Worm (Caenorhabditis elegans) whole organism, early embryonic: ENCODE measurements around the gene B0454.8.

Experiments
- B0310.2 ChIP-seq: sonication (generic microtip); optimal IDR thresholded peaks from 2 replicates; lab custom pipeline; 2016; ENCODE audit warnings: mild to moderate bottlenecking, missing genetic modification characterization, missing compliant biosample characterization
- F13C5.2 ChIP-seq: sonication (generic microtip); optimal IDR thresholded peaks from 2 replicates; lab custom pipeline; 2017; ENCODE audit warnings: mild to moderate bottlenecking, missing genetic modification characterization, inconsistent platforms, missing compliant biosample characterization
- aly-1 ChIP-seq: sonication (generic microtip); optimal IDR thresholded peaks from 2 replicates; lab custom pipeline; 2016; ENCODE audit warnings: missing genetic modification characterization, missing compliant biosample characterization
- ama-1 ChIP-seq: fragments of 150-350 bp; optimal IDR thresholded peaks from 2 replicates; lab custom pipeline; 2014
- ceh-13 ChIP-seq: fragments of 200-800 bp; sonication (Bioruptor generic); optimal IDR thresholded peaks from 2 replicates; lab custom pipeline; 2018; ENCODE audit warnings: mild to moderate bottlenecking, missing genetic modification characterization, missing compliant biosample characterization
- ceh-36 ChIP-seq: sonication (generic microtip); optimal IDR thresholded peaks from 2 replicates; lab custom pipeline; 2016; ENCODE audit warnings: missing genetic modification characterization, inconsistent platforms, missing compliant biosample characterization
- ets-7 ChIP-seq: sonication (generic microtip); optimal IDR thresholded peaks from 2 replicates; lab custom pipeline; 2016; ENCODE audit warnings: missing genotype, missing genetic modification characterization, missing compliant biosample characterization
- flt-1 ChIP-seq: fragments of 200-800 bp; sonication (Bioruptor generic); IDR thresholded peaks from 2 replicates; pipeline ENCODE4 v1.3.6; 2022; ENCODE audit warnings: missing genetic modification characterization, missing compliant biosample characterization
- hmbx-1 ChIP-seq: sonication (generic microtip); optimal IDR thresholded peaks from 2 replicates; lab custom pipeline; 2016; ENCODE audit warnings: mild to moderate bottlenecking, missing genetic modification characterization, missing compliant biosample characterization
- hmg-4 ChIP-seq: fragments of 200-800 bp; sonication (Bioruptor generic); optimal IDR thresholded peaks from 2 replicates; lab custom pipeline; 2018; ENCODE audit warnings: mild to moderate bottlenecking, missing genetic modification characterization, missing compliant biosample characterization
- hnd-1 ChIP-seq: sonication (generic microtip); optimal IDR thresholded peaks from 2 replicates; lab custom pipeline; 2016; ENCODE audit warnings: missing genetic modification characterization, missing compliant biosample characterization
- pes-1 ChIP-seq: fragments of 200-800 bp; sonication (Bioruptor generic); IDR thresholded peaks from 2 replicates; pipeline ENCODE4 v1.3.6; 2022; ENCODE audit warnings: missing genetic modification reagents, missing genetic modification characterization, missing compliant biosample characterization
- scrt-1 ChIP-seq: fragments of 200-800 bp; sonication (Bioruptor generic); IDR thresholded peaks from 2 replicates; pipeline ENCODE4 v1.3.6; 2022; ENCODE audit warnings: missing genetic modification characterization, missing compliant biosample characterization
- sea-1 ChIP-seq: fragments of 200-800 bp; sonication (Bioruptor generic); conservative IDR thresholded peaks from 2 replicates; pipeline ENCODE4 v1.3.6; 2022; ENCODE audit warnings: missing genetic modification characterization, missing compliant biosample characterization
- tbx-11 ChIP-seq: fragments of 200-800 bp; sonication (Bioruptor generic); IDR thresholded peaks from 2 replicates; pipeline ENCODE4 v1.3.6; 2022; ENCODE audit warnings: missing genetic modification characterization, missing compliant biosample characterization
- tbx-37 ChIP-seq: fragments of 200-800 bp; sonication (Bioruptor generic); conservative IDR thresholded peaks from 2 replicates; pipeline ENCODE4 v1.3.6; 2022; ENCODE audit warnings: missing genetic modification reagents, missing genetic modification characterization, missing compliant biosample characterization
- tra-4 ChIP-seq: sonication (generic microtip); optimal IDR thresholded peaks from 2 replicates; lab custom pipeline; 2017; ENCODE audit warnings: missing genetic modification characterization, missing compliant biosample characterization

The B0454.8 gene

DNA sequence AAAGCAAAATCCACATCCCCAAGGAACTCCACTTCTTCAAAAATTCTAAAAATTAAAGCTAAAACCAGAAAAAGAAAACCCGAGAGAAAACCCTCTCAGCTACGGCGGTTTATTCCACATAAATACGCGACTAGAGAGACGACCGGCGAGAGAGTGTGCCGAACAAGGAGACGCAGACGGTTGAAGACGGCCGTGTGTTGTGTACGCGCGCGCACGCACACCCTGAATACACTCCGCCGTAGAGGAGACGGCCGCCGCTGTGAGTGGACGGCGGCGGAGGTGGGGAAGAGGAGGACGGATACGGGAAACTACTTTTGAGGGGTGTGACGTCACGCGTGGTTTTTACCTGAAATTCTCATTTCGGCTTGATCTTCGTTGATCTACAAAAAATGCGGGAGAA, 11.4 kb upstream of the B0454.8 start:
- TF ChIP-seq ama-1 (lab: Kevin White, UChicago) (no peak), scrt-1 (GFP tag; lab: Robert Waterston, UW) (no peak), hnd-1 (tag; lab: Kevin White, UChicago) (no peak), hmbx-1 (tag; lab: Kevin White, UChicago) (no peak), aly-1 (tag; lab: Kevin White, UChicago) (peak; percentile 36), B0310.2 (tag; lab: Kevin White, UChicago) (no peak), ceh-13 (GFP tag; lab: Kevin White, UChicago) (no peak)

DNA sequence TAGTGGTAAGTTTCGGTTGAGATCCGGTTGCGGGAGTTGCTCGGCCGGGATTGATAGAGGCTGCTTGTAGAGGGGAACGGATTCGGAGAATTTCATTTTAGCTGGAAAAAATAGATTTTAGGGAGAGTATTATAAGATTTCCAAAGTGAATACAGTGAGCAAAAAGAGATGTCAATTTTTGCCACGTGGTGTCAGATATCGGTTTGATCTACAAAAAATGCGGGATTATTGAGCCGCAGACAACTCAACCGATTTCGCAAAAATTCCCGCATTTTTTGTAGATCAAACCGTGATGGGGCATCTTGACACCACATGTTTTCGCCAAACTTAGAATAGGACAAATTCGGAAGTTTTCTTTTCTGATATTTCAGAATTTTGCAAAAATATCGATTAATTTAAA, 11.0 kb upstream of the B0454.8 start, which contains the start of gene lido-13:
lido-13 (minus strand) TSS at position 101 of the 400 bp plus-strand sequence.
- TF ChIP-seq tra-4 (tag; lab: Kevin White, UChicago) (no peak), hmg-4 (no peak), ceh-36 (tag; lab: Kevin White, UChicago) (no peak), flt-1 (GFP tag; lab: Robert Waterston, UW) (no peak), B0310.2 (tag; lab: Kevin White, UChicago) (no peak), aly-1 (tag; lab: Kevin White, UChicago) (no peak), tbx-11 (GFP tag; lab: Robert Waterston, UW) (no peak), tbx-37 (GFP tag; lab: Robert Waterston, UW) (no peak), F13C5.2 (tag; lab: Kevin White, UChicago) (no peak), sea-1 (GFP tag; lab: Robert Waterston, UW) (no peak), hmbx-1 (tag; lab: Kevin White, UChicago) (no peak), pes-1 (no peak), scrt-1 (GFP tag; lab: Robert Waterston, UW) (no peak), hnd-1 (tag; lab: Kevin White, UChicago) (no peak), ceh-13 (GFP tag; lab: Kevin White, UChicago) (no peak), ets-7 (tag; lab: Kevin White, UChicago) (no peak), ama-1 (lab: Kevin White, UChicago) (no peak)

DNA sequence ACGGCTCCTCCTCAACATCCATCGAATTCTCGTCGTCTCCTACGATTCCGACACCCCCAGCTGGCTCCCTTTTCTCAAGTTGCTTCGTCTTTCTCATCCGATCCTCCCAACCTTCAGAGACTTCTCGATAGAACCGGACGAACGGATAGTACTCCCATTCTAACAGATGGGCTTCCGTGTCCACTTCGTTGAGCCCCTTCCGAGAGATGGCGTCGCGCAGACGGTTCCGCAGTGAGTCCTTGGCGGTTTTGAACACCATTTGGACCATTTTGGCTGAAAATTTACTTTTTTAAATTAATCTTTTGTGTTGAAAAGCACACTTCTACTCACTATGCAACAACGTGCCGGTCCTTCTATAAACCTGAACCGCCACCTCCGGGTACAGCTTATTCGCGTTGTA, 10.4 kb upstream of the B0454.8 start:
- no peak for TF ChIP-seq ceh-36 (tag; lab: Kevin White, UChicago)

DNA sequence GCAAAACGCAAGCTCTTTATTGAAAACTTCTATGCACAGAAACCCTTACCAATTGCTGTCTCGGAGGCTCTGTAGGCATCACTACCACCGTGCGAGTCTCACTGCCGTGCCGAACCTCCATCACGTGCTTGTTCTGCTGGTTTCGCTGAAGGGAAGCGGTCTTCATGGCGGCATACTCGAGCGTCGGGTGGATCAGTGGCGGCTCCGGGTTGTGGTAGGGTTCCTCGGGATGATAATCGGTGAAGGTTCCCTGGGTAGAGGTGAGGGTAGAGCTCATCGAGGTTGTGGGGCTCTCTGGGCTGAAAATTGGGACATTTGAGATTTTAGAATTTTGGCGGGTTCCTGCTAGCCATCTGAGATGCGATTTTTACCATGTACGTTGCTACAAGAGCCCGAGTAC, 9.6 kb upstream of the B0454.8 start:
- no peak for TF ChIP-seq ceh-13 (GFP tag; lab: Kevin White, UChicago)

DNA sequence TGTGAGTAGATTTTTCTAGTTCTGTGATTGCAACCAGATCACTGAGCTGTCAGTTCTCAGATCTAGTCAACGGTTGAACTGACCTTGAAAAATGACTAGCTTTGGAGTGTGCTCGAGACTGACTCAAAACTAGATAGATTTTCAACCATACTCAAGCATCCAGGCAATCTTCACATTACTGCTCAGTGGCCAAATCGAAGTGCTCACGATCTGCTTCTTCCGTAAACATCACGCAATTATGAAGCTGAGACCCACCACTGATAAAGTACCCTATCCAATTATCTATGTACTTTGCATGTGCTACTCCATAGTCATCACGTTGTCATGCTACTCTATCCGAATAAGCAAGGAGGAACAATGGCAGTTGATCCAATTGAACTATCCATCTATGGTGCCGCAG, 8.1 kb upstream of the B0454.8 start:
- TF ChIP-seq ceh-13 (GFP tag; lab: Kevin White, UChicago): no peak
- no peak for TF ChIP-seq tra-4 (tag; lab: Kevin White, UChicago)
- TF ChIP-seq scrt-1 (GFP tag; lab: Robert Waterston, UW): no peak
- no peak for TF ChIP-seq ama-1 (lab: Kevin White, UChicago)
- no peak for TF ChIP-seq flt-1 (GFP tag; lab: Robert Waterston, UW)

DNA sequence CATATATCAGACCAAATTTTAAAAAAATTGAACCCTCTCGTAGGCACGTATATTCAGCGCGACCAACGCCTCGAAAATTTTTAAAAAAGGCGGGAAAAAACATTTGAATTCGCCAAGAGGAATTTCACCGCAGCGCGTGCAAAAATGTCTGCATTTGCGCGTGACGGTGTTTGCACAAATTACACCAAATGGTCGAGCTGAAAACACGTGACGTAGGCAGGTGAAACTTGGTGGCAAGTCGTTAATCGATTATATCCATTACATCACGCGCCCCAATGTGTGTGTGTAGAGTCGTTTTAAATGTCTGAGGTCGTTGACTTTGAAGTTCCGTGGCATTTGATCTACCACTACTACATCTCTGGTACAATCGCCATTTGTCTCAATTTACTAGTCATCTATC, 7.4 kb upstream of the B0454.8 start, which contains the start of gene sri-31:
sri-31 (plus strand) TSS at position 301 of the 400 bp plus-strand sequence.
- TF ChIP-seq B0310.2 (tag; lab: Kevin White, UChicago) (no peak), hmbx-1 (tag; lab: Kevin White, UChicago) (no peak), flt-1 (GFP tag; lab: Robert Waterston, UW) (no peak), tra-4 (tag; lab: Kevin White, UChicago) (no peak), tbx-37 (GFP tag; lab: Robert Waterston, UW) (no peak)

DNA sequence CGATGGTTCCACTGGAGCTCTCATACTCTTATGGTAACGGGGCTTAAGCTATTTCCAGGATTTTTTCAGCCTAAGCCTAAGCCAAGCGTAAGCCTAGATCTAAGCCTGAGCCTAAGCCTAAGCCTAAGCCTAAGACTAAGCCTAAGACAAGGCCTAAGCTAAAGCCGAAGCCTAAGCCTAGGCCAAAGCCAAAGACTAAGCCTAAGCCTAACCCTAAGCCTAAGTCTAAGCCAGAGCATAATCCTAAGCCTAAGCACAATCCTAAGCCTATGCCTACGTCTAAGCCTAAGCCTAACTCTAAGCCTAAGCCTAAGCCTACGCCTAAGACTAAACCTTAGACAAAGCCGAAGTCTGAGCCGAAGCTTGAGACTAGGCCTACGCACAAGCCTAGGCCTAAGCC, 5.7 kb upstream of the B0454.8 start:
- TF ChIP-seq ama-1 (lab: Kevin White, UChicago) (no peak), hmg-4 (no peak), scrt-1 (GFP tag; lab: Robert Waterston, UW) (no peak), ceh-13 (GFP tag; lab: Kevin White, UChicago) (no peak), ceh-36 (tag; lab: Kevin White, UChicago) (peak; percentile 87), flt-1 (GFP tag; lab: Robert Waterston, UW) (no peak)

DNA sequence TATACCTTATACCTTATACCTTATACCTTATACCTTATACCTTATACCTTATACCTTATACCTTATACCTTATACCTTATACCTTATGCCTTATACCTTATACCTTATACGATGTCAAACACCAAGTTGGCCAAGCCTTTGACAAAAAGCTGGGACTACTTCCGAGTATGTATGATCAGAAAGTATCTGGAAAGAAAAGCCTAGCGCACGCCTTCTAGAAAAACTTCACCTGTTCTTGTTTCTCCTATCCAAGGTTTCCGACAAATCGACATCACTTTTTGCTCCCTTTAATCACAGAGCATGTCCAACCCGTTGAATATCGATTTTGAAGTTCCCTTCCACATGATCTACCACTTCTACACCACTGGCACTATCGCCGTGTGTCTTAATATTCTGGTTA, 5.1 kb upstream of the B0454.8 start, which contains the start of gene sri-28:
sri-28 (plus strand) TSS at position 301 of the 400 bp plus-strand sequence.
- TF ChIP-seq flt-1 (GFP tag; lab: Robert Waterston, UW) (no peak), tbx-11 (GFP tag; lab: Robert Waterston, UW) (no peak), sea-1 (GFP tag; lab: Robert Waterston, UW) (no peak), tra-4 (tag; lab: Kevin White, UChicago) (no peak), pes-1 (no peak), tbx-37 (GFP tag; lab: Robert Waterston, UW) (no peak), ets-7 (tag; lab: Kevin White, UChicago) (no peak), hnd-1 (tag; lab: Kevin White, UChicago) (no peak), ceh-13 (GFP tag; lab: Kevin White, UChicago) (no peak), ceh-36 (tag; lab: Kevin White, UChicago) (no peak), hmbx-1 (tag; lab: Kevin White, UChicago) (no peak), hmg-4 (no peak), B0310.2 (tag; lab: Kevin White, UChicago) (no peak), scrt-1 (GFP tag; lab: Robert Waterston, UW) (no peak), ama-1 (lab: Kevin White, UChicago) (no peak)
